Fruit fly (Drosophila melanogaster) whole organism, embryonic: ENCODE results near the gene Muted.

Experiments
- CG10462 ChIP-seq: fragments of 200-800 bp; sonication (Bioruptor generic); optimal IDR thresholded peaks from 2 replicates; lab custom pipeline; 2016; ENCODE audit warnings: missing biosample characterization, missing genetic modification characterization
- CG10959 ChIP-seq: fragments of 200-800 bp; sonication (Bioruptor generic); IDR thresholded peaks from 2 replicates; pipeline ENCODE4 v1.3.6; 2022; ENCODE audit warnings: missing biosample characterization, missing genetic modification characterization
- CG1233 ChIP-seq: fragments of 200-800 bp; sonication (Bioruptor generic); optimal IDR thresholded peaks from 4 replicates; lab custom pipeline; 2018; ENCODE audit warnings: missing biosample characterization, mild to moderate bottlenecking, missing genetic modification characterization
- CG13296 ChIP-seq: fragments of 200-800 bp; sonication (Bioruptor generic); optimal IDR thresholded peaks from 3 replicates; lab custom pipeline; 2018; ENCODE audit warnings: missing biosample characterization, mild to moderate bottlenecking, missing genetic modification characterization
- CG13424 ChIP-seq: fragments of 200-800 bp; sonication (Bioruptor generic); optimal IDR thresholded peaks from 2 replicates; lab custom pipeline; 2019; ENCODE audit warnings: missing biosample characterization, mild to moderate bottlenecking, missing genetic modification characterization, moderate library complexity
- CG15601 ChIP-seq: fragments of 200-800 bp; sonication (Bioruptor generic); optimal IDR thresholded peaks from 3 replicates; lab custom pipeline; 2019; ENCODE audit warnings: missing biosample characterization, mild to moderate bottlenecking, missing genetic modification characterization, moderate library complexity
- CG1603 ChIP-seq: fragments of 200-800 bp; sonication (Bioruptor generic); optimal IDR thresholded peaks from 2 replicates; lab custom pipeline; 2019; ENCODE audit warnings: missing biosample characterization, mild to moderate bottlenecking, missing genetic modification characterization, moderate library complexity
- CG16779 ChIP-seq: fragments of 200-800 bp; sonication (Bioruptor generic); IDR thresholded peaks from 2 replicates; pipeline ENCODE4 v1.3.6; 2022; ENCODE audit warnings: missing biosample characterization, missing genetic modification characterization
- CG18011 ChIP-seq: fragments of 200-800 bp; sonication (Bioruptor generic); optimal IDR thresholded peaks from 2 replicates; lab custom pipeline; 2017; ENCODE audit warnings: missing biosample characterization, missing genetic modification characterization, mild to moderate bottlenecking, moderate library complexity, missing genotype
- CG2129 ChIP-seq: fragments of 200-800 bp; sonication (Bioruptor generic); IDR thresholded peaks from 2 replicates; pipeline ENCODE4 v1.3.6; 2022; ENCODE audit warnings: missing biosample characterization, missing genetic modification characterization; ENCODE audit not compliant: partially characterized antibody
- CG2678 ChIP-seq: fragments of 200-800 bp; sonication (Bioruptor generic); optimal IDR thresholded peaks from 3 replicates; lab custom pipeline; 2019; ENCODE audit warnings: missing biosample characterization, mild to moderate bottlenecking, missing genetic modification characterization, moderate library complexity
- CG2712 ChIP-seq: fragments of 200-800 bp; optimal IDR thresholded peaks from 3 replicates; lab custom pipeline; 2019; ENCODE audit warnings: missing biosample characterization, mild to moderate bottlenecking, missing genetic modification characterization, moderate library complexity
- CG2875 ChIP-seq: fragments of 200-800 bp; sonication (Bioruptor generic); optimal IDR thresholded peaks from 2 replicates; lab custom pipeline; 2017; ENCODE audit warnings: missing biosample characterization, mild to moderate bottlenecking, missing genetic modification characterization, missing genetic modification reagents
- CG30403 ChIP-seq: fragments of 200-800 bp; sonication (Bioruptor generic); optimal IDR thresholded peaks from 3 replicates; lab custom pipeline; 2016; ENCODE audit warnings: missing biosample characterization, missing genetic modification characterization
- CG3726 ChIP-seq: fragments of 200-800 bp; sonication (Bioruptor generic); IDR thresholded peaks from 3 replicates; pipeline ENCODE4, ENCODE4 v1.3.6; 2022; ENCODE audit warnings: missing biosample characterization, missing genetic modification characterization
- CG5245 ChIP-seq: fragments of 200-800 bp; sonication (Bioruptor generic); optimal IDR thresholded peaks from 3 replicates; lab custom pipeline; 2016; ENCODE audit warnings: missing biosample characterization, missing genetic modification characterization
- CG6254 ChIP-seq: fragments of 200-800 bp; sonication (Bioruptor generic); optimal IDR thresholded peaks from 3 replicates; lab custom pipeline; 2017; ENCODE audit warnings: mild to moderate bottlenecking, missing biosample characterization, missing genetic modification reagents, missing genetic modification characterization
- CG6683 ChIP-seq: fragments of 200-800 bp; sonication (Bioruptor generic); optimal IDR thresholded peaks from 2 replicates; lab custom pipeline; 2017; ENCODE audit warnings: missing biosample characterization, mild to moderate bottlenecking, missing genetic modification characterization, missing genetic modification reagents
- CG8765 ChIP-seq: fragments of 200-800 bp; sonication (Bioruptor generic); IDR thresholded peaks from 2 replicates; pipeline ENCODE4 v1.3.6; 2022; ENCODE audit warnings: missing biosample characterization, missing genetic modification characterization
- D19A ChIP-seq: fragments of 200-800 bp; optimal IDR thresholded peaks from 3 replicates; lab custom pipeline; 2019; ENCODE audit warnings: missing biosample characterization, mild to moderate bottlenecking, missing genetic modification characterization, moderate library complexity
- E2f1 ChIP-seq: fragments of 200-800 bp; sonication (Bioruptor generic); IDR thresholded peaks from 2 replicates; pipeline ENCODE4 v1.3.6; 2022; ENCODE audit warnings: missing biosample characterization, missing genetic modification characterization
- Fer1 ChIP-seq: fragments of 200-800 bp; sonication (Bioruptor generic); optimal IDR thresholded peaks from 2 replicates; lab custom pipeline; 2017; ENCODE audit warnings: missing biosample characterization, mild to moderate bottlenecking, missing genetic modification characterization
- Lhr ChIP-seq: fragments of 200-800 bp; sonication (Bioruptor generic); optimal IDR thresholded peaks from 3 replicates; lab custom pipeline; 2017; ENCODE audit warnings: mild to moderate bottlenecking, missing biosample characterization, missing genetic modification reagents, missing genetic modification characterization
- MTF-1 ChIP-seq: fragments of 200-800 bp; sonication (Bioruptor generic); optimal IDR thresholded peaks from 2 replicates; lab custom pipeline; 2018; ENCODE audit warnings: missing biosample characterization, mild to moderate bottlenecking, missing genetic modification characterization, borderline replicate concordance
- Med ChIP-seq: fragments of 200-800 bp; sonication (Bioruptor generic); peaks from one replicate; lab custom pipeline; 2016; ENCODE audit warnings: missing biosample characterization, missing genetic modification characterization, mild to moderate bottlenecking, inconsistent platforms, moderate library complexity
- Mes4 ChIP-seq: fragments of 200-800 bp; sonication (Bioruptor generic); optimal IDR thresholded peaks from 2 replicates; lab custom pipeline; 2016; ENCODE audit warnings: missing biosample characterization, missing genetic modification characterization
- Poxn ChIP-seq: fragments of 200-800 bp; sonication (Bioruptor generic); IDR thresholded peaks from 2 replicates; pipeline ENCODE4 v1.3.6; 2022; ENCODE audit warnings: missing biosample characterization, missing genetic modification characterization
- Six4 ChIP-seq: fragments of 200-800 bp; sonication (Bioruptor generic); optimal IDR thresholded peaks from 2 replicates; lab custom pipeline; 2016; ENCODE audit warnings: missing biosample characterization, missing genetic modification characterization
- Vsx1 ChIP-seq: fragments of 200-800 bp; sonication (Bioruptor generic); optimal IDR thresholded peaks from 2 replicates; lab custom pipeline; 2017; ENCODE audit warnings: missing biosample characterization, mild to moderate bottlenecking, missing genetic modification characterization, missing genetic modification reagents
- al ChIP-seq: fragments of 200-800 bp; sonication (Bioruptor generic); IDR thresholded peaks from 2 replicates; pipeline ENCODE4 v1.3.6; 2022; ENCODE audit warnings: missing biosample characterization, missing genetic modification characterization
- az2 ChIP-seq: fragments of 200-800 bp; sonication (Bioruptor generic); optimal IDR thresholded peaks from 3 replicates; lab custom pipeline; 2016; ENCODE audit warnings: missing biosample characterization, missing genetic modification characterization
- cwo ChIP-seq: fragments of 200-800 bp; sonication (Bioruptor generic); optimal IDR thresholded peaks from 3 replicates; lab custom pipeline; 2017; ENCODE audit warnings: missing biosample characterization, missing genetic modification characterization, mild to moderate bottlenecking, moderate library complexity, missing genetic modification reagents
- fd64A ChIP-seq: fragments of 200-800 bp; sonication (Bioruptor generic); optimal IDR thresholded peaks from 3 replicates; lab custom pipeline; 2018; ENCODE audit warnings: missing biosample characterization, mild to moderate bottlenecking, missing genetic modification characterization
- fru ChIP-seq: fragments of >200 bp; optimal IDR thresholded peaks from 2 replicates; lab custom pipeline; 2017
- ham ChIP-seq: fragments of 200-800 bp; sonication (Bioruptor generic); IDR thresholded peaks from 2 replicates; pipeline ENCODE4 v1.3.6; 2022; ENCODE audit warnings: missing biosample characterization, missing genetic modification characterization
- hbn ChIP-seq: fragments of 200-800 bp; sonication (Bioruptor generic); IDR thresholded peaks from 2 replicates; pipeline ENCODE4 v1.3.6; 2022; ENCODE audit warnings: missing biosample characterization, missing genetic modification characterization; ENCODE audit not compliant: partially characterized antibody
- hkb ChIP-seq, 2 experiments: fragments of 200-800 bp in 1 of 2; fragments of >200 bp in 1 of 2; sonication (Bioruptor generic) in 1 of 2; IDR thresholded peaks in 1 of 2; optimal IDR thresholded peaks in 1 of 2; 2 replicates each; pipeline versions ENCODE4 v1.3.6 to Lab custom; 2017 to 2022; ENCODE audit warnings: missing biosample characterization in 1 of 2, missing genetic modification characterization in 1 of 2
- kni ChIP-seq: fragments of 200-800 bp; sonication (Bioruptor generic); optimal IDR thresholded peaks from 3 replicates; lab custom pipeline; 2017; ENCODE audit warnings: mild to moderate bottlenecking, missing biosample characterization, missing genetic modification reagents, missing genetic modification characterization
- lab ChIP-seq: fragments of 200-800 bp; sonication (Bioruptor generic); optimal IDR thresholded peaks from 3 replicates; lab custom pipeline; 2017; ENCODE audit warnings: missing biosample characterization, missing genetic modification characterization, mild to moderate bottlenecking, moderate library complexity, missing genetic modification reagents
- ro ChIP-seq: fragments of 200-800 bp; sonication (Bioruptor generic); IDR thresholded peaks from 2 replicates; pipeline ENCODE4 v1.3.6; 2022; ENCODE audit warnings: missing biosample characterization, missing genetic modification characterization
- slp2 ChIP-seq: fragments of 200-800 bp; sonication (Bioruptor generic); optimal IDR thresholded peaks from 2 replicates; lab custom pipeline; 2016; ENCODE audit warnings: missing biosample characterization, missing genetic modification characterization
- sna ChIP-seq: fragments of 200-800 bp; sonication (Bioruptor generic); IDR thresholded peaks from 2 replicates; pipeline ENCODE4 v1.3.6; 2022; ENCODE audit warnings: missing biosample characterization, missing genetic modification characterization; ENCODE audit not compliant: partially characterized antibody
- sr ChIP-seq: fragments of 200-800 bp; sonication (Bioruptor generic); IDR thresholded peaks from 3 replicates; pipeline ENCODE4 v1.3.6; 2022; ENCODE audit warnings: missing biosample characterization, missing genetic modification characterization
- ssp ChIP-seq: fragments of 200-800 bp; sonication (Bioruptor generic); IDR thresholded peaks from 2 replicates; pipeline ENCODE4 v1.3.6; 2022; ENCODE audit warnings: missing biosample characterization, missing genetic modification characterization
- stc ChIP-seq: fragments of 200-800 bp; sonication (Bioruptor generic); IDR thresholded peaks from 2 replicates; pipeline ENCODE4 v1.3.6; 2022; ENCODE audit warnings: missing biosample characterization, missing genetic modification characterization
- tio ChIP-seq: fragments of 200-800 bp; sonication (Bioruptor generic); optimal IDR thresholded peaks from 2 replicates; lab custom pipeline; 2017; ENCODE audit warnings: missing biosample characterization, missing genetic modification characterization, inconsistent platforms
- tll ChIP-seq, 2 experiments: fragments of 200-800 bp in 1 of 2; fragments of >200 bp in 1 of 2; sonication (Bioruptor generic) in 1 of 2; optimal IDR thresholded peaks; 2 replicates each; lab custom pipeline; 2017 to 2019; ENCODE audit warnings: missing biosample characterization in 2 of 2, missing genetic modification characterization in 2 of 2, mild to moderate bottlenecking in 1 of 2, moderate library complexity in 1 of 2
- tup ChIP-seq: fragments of 200-800 bp; sonication (Bioruptor generic); optimal IDR thresholded peaks from 2 replicates; lab custom pipeline; 2016; ENCODE audit warnings: missing biosample characterization, mild to moderate bottlenecking, missing genetic modification characterization, moderate library complexity
- wek ChIP-seq: fragments of 200-800 bp; sonication (Bioruptor generic); optimal IDR thresholded peaks from 3 replicates; lab custom pipeline; 2018; ENCODE audit warnings: missing biosample characterization, mild to moderate bottlenecking, missing genetic modification characterization, moderate library complexity

The Muted gene

DNA sequence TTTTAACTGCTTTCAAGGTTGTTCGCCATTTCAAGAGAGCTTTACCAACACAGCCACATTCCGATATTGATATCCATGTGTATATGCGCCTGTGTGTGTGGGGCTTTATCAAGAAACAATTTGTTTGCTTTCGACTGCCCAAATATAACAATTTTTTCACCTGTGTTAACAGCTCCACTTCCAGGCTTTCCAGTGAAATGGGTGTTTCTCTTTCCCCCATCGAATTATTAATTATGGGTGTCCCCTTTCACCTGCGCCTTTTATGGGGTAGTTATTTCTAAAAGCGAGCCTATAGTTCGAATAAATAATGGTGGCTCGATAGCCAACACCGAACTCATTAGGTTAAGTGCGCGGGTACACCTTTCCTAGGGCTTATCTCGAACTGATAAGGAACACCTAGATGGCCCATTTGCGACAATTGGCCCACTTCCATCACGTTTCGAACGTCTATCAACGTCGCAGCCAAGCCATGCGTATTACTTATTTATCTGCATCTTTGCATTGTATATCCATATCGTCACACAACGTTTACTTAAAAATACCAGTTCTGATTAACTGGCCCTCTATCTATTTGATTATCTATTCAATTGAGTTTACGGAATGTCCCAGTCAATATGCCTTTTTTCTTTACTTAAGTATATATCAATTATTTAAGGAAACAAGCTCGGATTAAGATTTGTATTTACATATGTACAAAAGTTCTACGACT, 49.6 kb downstream of the Muted start (continued):
- TF ChIP-seq CG8765, result no peak
- TF ChIP-seq tio (GFP tag; lab: Kevin White, UChicago), result no peak
- peak; percentile 50 for TF ChIP-seq lab (GFP tag; lab: Kevin White, UChicago)
- no peak for TF ChIP-seq CG13424 (tag; lab: Kevin White, UChicago)
- no peak for TF ChIP-seq Six4
- TF ChIP-seq Lhr (GFP tag; lab: Kevin White, UChicago), result no peak
- peak; percentile 35 for TF ChIP-seq Fer1 (GFP tag; lab: Kevin White, UChicago)
- TF ChIP-seq CG10959 (GFP tag; lab: Robert Waterston, UW), result no peak
- peak; percentile 23; the same call in 1 of the 2 replicates for TF ChIP-seq CG16779 (GFP tag; lab: Robert Waterston, UW)
- peak; percentile 5 for TF ChIP-seq kni
- peak; percentile 70 for TF ChIP-seq Med (GFP tag; lab: Kevin White, UChicago)
- TF ChIP-seq CG2129, result no peak
- TF ChIP-seq ro (GFP tag; lab: Robert Waterston, UW), result no peak
- TF ChIP-seq CG18011 (GFP tag; lab: Kevin White, UChicago), result no peak
- no peak for TF ChIP-seq E2f1 (GFP tag; lab: Robert Waterston, UW)
- TF ChIP-seq wek, result no peak
- TF ChIP-seq sna (GFP tag; lab: Robert Waterston, UW), result no peak
- no peak for TF ChIP-seq CG10462 (GFP tag; lab: Kevin White, UChicago)
- TF ChIP-seq tll (GFP tag; optimal IDR thresholded peaks at IDR 0.05; lab: Kevin White, UChicago), result no peak
- TF ChIP-seq CG30403 (GFP tag; lab: Kevin White, UChicago), result no peak
- TF ChIP-seq ssp (GFP tag; lab: Robert Waterston, UW), result no peak
- no peak for TF ChIP-seq ham
- TF ChIP-seq CG2678 (tag; lab: Kevin White, UChicago), result no peak
- TF ChIP-seq CG2712 (tag; lab: Kevin White, UChicago), result no peak
- TF ChIP-seq stc (GFP tag; lab: Robert Waterston, UW), result no peak
- no peak for TF ChIP-seq CG2875
- no peak for TF ChIP-seq tup (GFP tag; lab: Kevin White, UChicago)
- TF ChIP-seq hkb (optimal IDR thresholded peaks at IDR 0.05; lab: Kevin White, UChicago), result no peak
- no peak for TF ChIP-seq hkb (GFP tag; IDR thresholded peaks at IDR 0.05; lab: Robert Waterston, UW)
- no peak for TF ChIP-seq hbn
- TF ChIP-seq MTF-1 (GFP tag; lab: Kevin White, UChicago), result no peak
- TF ChIP-seq Mes4 (GFP tag; lab: Kevin White, UChicago), result no peak
- no peak for TF ChIP-seq CG6254 (GFP tag; lab: Kevin White, UChicago)
- TF ChIP-seq CG1233 (GFP tag; lab: Kevin White, UChicago), result no peak
- TF ChIP-seq Poxn (GFP tag; lab: Robert Waterston, UW), result no peak
- no peak for TF ChIP-seq CG1603 (tag; lab: Kevin White, UChicago)
- no peak for TF ChIP-seq D19A (tag; lab: Kevin White, UChicago)
- TF ChIP-seq CG3726 (GFP tag; lab: Robert Waterston, UW), result no peak
- no peak for TF ChIP-seq fru (lab: Kevin White, UChicago)
- TF ChIP-seq sr, result no peak
- TF ChIP-seq fd64A (GFP tag; lab: Kevin White, UChicago), result peak; percentile 9
- TF ChIP-seq CG6683 (GFP tag; lab: Kevin White, UChicago), result no peak
- TF ChIP-seq CG13296 (GFP tag; lab: Kevin White, UChicago), result no peak
- TF ChIP-seq slp2 (GFP tag; lab: Kevin White, UChicago), result no peak
- TF ChIP-seq CG15601 (tag; lab: Kevin White, UChicago), result no peak
- TF ChIP-seq al, result no peak
- no peak for TF ChIP-seq CG5245 (GFP tag; lab: Kevin White, UChicago)
- no peak for TF ChIP-seq Vsx1 (GFP tag; lab: Kevin White, UChicago)
- TF ChIP-seq az2 (GFP tag; lab: Kevin White, UChicago), result no peak
- peak; percentile 59 for TF ChIP-seq cwo (GFP tag; lab: Kevin White, UChicago)
